Fruit fly (Drosophila melanogaster): Measurements from ENCODE around the gene CG45080.
A peak's percentile ranks its signal among the peaks of the same experiment; 100 is the strongest.

CG45080 gene

DNA sequence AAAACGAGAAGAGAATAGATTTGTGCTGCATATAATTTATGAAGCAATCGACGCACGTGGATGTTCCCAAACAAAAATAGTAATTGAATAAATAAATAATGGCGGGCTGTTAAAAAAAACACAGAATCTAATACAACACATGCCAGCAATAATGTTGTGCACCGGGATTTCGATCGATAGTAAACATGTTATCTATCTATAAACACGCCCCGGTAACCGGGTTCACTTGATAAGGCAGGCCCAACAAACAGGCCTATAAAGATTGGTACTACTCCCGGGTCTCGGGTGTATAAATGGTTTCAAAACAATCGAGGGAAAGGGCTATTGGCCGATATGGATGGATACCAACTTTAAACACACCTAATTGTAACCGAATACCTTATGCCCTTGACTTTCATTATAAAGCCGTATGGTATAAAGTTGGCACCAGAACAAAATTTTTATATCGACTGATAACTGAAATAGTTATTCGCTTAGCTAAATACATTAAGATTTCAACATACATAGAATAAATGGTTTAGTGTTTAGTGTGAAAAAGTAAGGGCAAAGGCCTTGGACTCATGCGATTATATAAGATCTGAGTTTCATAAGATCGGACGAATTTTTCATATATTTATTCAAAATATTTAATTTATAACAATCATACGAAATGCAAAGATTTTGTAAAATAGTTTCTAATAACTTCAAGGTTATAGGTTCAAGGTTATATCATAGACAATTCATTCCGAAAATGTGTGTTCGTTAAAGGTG is 46.8 kb upstream of the CG45080 start (continued):
- no peak for TF ChIP-seq ab (GFP tag; optimal IDR thresholded peaks at IDR 0.05)
- peak; percentile 32 for TF ChIP-seq CG10543 (GFP tag; optimal IDR thresholded peaks at IDR 0.05)
- peak in 1 of 2 experiments; percentile 29 for TF ChIP-seq Hr78 (GFP tag; optimal IDR thresholded peaks at IDR 0.05)
- TF ChIP-seq CG8944 (GFP tag; optimal IDR thresholded peaks at IDR 0.05), result no peak
- peak; percentile 58 for TF ChIP-seq Med (GFP tag)
- TF ChIP-seq CG1832 (GFP tag; optimal IDR thresholded peaks at IDR 0.05), result no peak
- TF ChIP-seq Elba2 (GFP tag; optimal IDR thresholded peaks at IDR 0.05), result no peak
- peak; percentile 15 for TF ChIP-seq Oli (tag; optimal IDR thresholded peaks at IDR 0.05)
- peak; percentile 62 for TF ChIP-seq GATAe (GFP tag; conservative IDR thresholded peaks at IDR 0.05)

DNA sequence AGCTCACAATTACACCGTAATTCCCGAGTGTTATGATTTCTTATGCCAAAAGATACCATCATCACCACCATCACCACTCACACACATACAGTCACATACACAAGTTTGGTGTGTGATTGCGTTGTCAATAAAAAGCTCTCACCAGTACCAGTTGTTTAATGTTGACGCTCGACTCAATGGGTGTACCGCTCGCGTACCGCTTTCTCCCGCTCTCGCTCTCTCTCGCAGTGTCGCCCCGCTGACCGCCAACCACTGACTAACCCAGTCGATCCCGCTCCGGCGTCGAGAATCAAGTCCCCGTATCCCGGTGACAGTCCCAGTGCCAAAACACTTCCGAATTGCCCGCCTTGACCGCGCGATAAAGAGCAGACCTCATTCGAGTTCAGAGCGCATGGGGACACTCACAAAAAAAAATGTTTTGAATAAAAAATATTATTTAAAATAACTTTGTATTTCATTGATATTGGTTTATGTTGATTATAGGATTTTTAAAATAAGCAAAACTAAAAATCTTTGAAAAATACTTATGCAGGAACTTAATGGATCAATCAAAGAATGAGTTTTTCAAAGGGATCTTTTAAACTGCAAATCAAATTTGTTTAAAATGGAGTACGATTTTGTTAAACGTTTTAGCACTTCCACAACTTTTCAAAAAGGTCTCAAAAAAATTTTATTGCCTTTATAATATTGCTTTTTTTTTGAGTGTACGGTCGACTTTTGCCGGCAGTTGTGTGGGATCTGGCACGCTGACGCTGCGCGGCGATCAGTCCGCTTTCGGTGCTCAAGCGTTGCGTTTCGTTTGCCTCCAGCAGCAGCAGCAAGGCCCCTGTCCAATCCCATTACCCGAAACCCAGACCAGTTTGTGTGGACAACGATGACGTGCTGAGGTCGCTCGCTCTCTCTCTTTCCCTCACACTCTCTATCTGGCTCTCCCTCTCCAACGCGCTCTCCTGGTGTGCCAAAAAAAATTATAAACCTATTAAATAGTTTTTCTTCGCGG is 45.4 kb upstream of the CG45080 start, which contains the start of gene Dic1:
Gene Dic1 (plus strand): TSS at position 764 of the 1,000 bp plus-strand sequence.
- TF ChIP-seq Dbx (GFP tag; IDR thresholded peaks at IDR 0.05), result peak; percentile 96
- TF ChIP-seq CG15696 (tag; optimal IDR thresholded peaks at IDR 0.05), result peak; percentile 93
- TF ChIP-seq CG16815 (GFP tag; optimal IDR thresholded peaks at IDR 0.05), result peak; percentile 93
- peak; percentile 99 for TF ChIP-seq sens (GFP tag)
- peak; percentile 91 for TF ChIP-seq al (GFP tag; IDR thresholded peaks at IDR 0.05)
- TF ChIP-seq luna (GFP tag; optimal IDR thresholded peaks at IDR 0.05), result peak; percentile 83
- TF ChIP-seq Xrp1 (GFP tag; IDR thresholded peaks at IDR 0.05), result peak; percentile 93
- 0 out of 3 replicates have a peak, but pooled peaks have one; percentile 7 for TF ChIP-seq vnd (GFP tag; IDR thresholded peaks at IDR 0.05; ENCODE audit: partially characterized antibody)
- peak; percentile 91 for TF ChIP-seq kay (GFP tag; optimal IDR thresholded peaks at IDR 0.05)
- TF ChIP-seq odd (GFP tag; optimal IDR thresholded peaks at IDR 0.05), result peak; percentile 97
- TF ChIP-seq CG18764 (GFP tag; optimal IDR thresholded peaks at IDR 0.05), result peak; percentile 93
- TF ChIP-seq CG6254 (GFP tag; optimal IDR thresholded peaks at IDR 0.05), result peak; percentile 95
- no peak for TF ChIP-seq pita (GFP tag; optimal IDR thresholded peaks at IDR 0.05)
- TF ChIP-seq gcm (GFP tag; optimal IDR thresholded peaks at IDR 0.05), result peak; percentile 95
- peak; percentile 90 for TF ChIP-seq CG11093 (GFP tag; IDR thresholded peaks at IDR 0.05)
- TF ChIP-seq CG14710 (tag; optimal IDR thresholded peaks at IDR 0.05), result peak; percentile 98
- TF ChIP-seq Dll (GFP tag; IDR thresholded peaks at IDR 0.05; ENCODE audit: partially characterized antibody), result 0 out of 4 replicates have a peak, but pooled peaks have one; percentile 30
- peak; percentile 99 for TF ChIP-seq CG3281 (GFP tag; optimal IDR thresholded peaks at IDR 0.05)
- TF ChIP-seq CG5245 (GFP tag; optimal IDR thresholded peaks at IDR 0.05), result peak; percentile 95
- peak; percentile 97 for TF ChIP-seq az2 (GFP tag; optimal IDR thresholded peaks at IDR 0.05)
- peak; percentile 84 for TF ChIP-seq Poxn (GFP tag; IDR thresholded peaks at IDR 0.05)
- peak; percentile 88 for TF ChIP-seq Jarid2 (GFP tag; optimal IDR thresholded peaks at IDR 0.05)
- TF ChIP-seq stc (GFP tag; IDR thresholded peaks at IDR 0.05), result peak; percentile 89
- peak; percentile 95 for TF ChIP-seq CG9817 (tag; optimal IDR thresholded peaks at IDR 0.05)
- TF ChIP-seq disco-r (GFP tag; optimal IDR thresholded peaks at IDR 0.05), result peak; percentile 76
- peak; percentile 74 for TF ChIP-seq CG3995 (GFP tag; optimal IDR thresholded peaks at IDR 0.05)
- TF ChIP-seq CG4820 (GFP tag; optimal IDR thresholded peaks at IDR 0.05), result peak; percentile 97
- no peak for TF ChIP-seq CG14860 (GFP tag; IDR thresholded peaks at IDR 0.05; ENCODE audit: partially characterized antibody)
- peak; percentile 93 for TF ChIP-seq zen (tag; optimal IDR thresholded peaks at IDR 0.05)
- peak; percentile 87 for TF ChIP-seq CG14050 (GFP tag; IDR thresholded peaks at IDR 0.05)
- peak; percentile 63 for TF ChIP-seq CTCF (GFP tag; optimal IDR thresholded peaks at IDR 0.05)
- TF ChIP-seq ara (GFP tag; IDR thresholded peaks at IDR 0.05), result peak; percentile 79
- TF ChIP-seq CG6854 (GFP tag; optimal IDR thresholded peaks at IDR 0.05), result peak; percentile 98
- peak; percentile 92 for TF ChIP-seq CG5180 (GFP tag; optimal IDR thresholded peaks at IDR 0.05)
- TF ChIP-seq CG11456 (GFP tag; IDR thresholded peaks at IDR 0.05), result peak; percentile 85
- TF ChIP-seq CG17802 (tag; optimal IDR thresholded peaks at IDR 0.05), result peak; percentile 82
- TF ChIP-seq sob (GFP tag; IDR thresholded peaks at IDR 0.05), result peak; percentile 89
